Worm (Caenorhabditis elegans) whole organism, L4 larva: ENCODE measurements around the gene F32D8.2.

Source experiments
- D1046.2 ChIP-seq: fragments of 200-800 bp; sonication (Bioruptor generic); IDR thresholded peaks from 2 replicates; pipeline ENCODE4 v1.3.6; 2022; ENCODE audit warnings: missing genetic modification characterization, missing compliant biosample characterization
- F26F4.8 ChIP-seq: fragments of 200-800 bp; sonication (Bioruptor generic); conservative IDR thresholded peaks from 2 replicates; pipeline ENCODE4 v1.3.6; 2022; ENCODE audit warnings: missing genetic modification characterization, missing compliant biosample characterization
- T26A8.4 ChIP-seq: fragments of 200-800 bp; sonication (Bioruptor generic); IDR thresholded peaks from 2 replicates; pipeline ENCODE4 v1.3.6; 2022; ENCODE audit warnings: missing genetic modification characterization, missing compliant biosample characterization
- Y5F2A.4 ChIP-seq: fragments of 200-800 bp; sonication (Bioruptor generic); optimal IDR thresholded peaks from 2 replicates; lab custom pipeline; 2018; ENCODE audit warnings: mild to moderate bottlenecking, missing genetic modification characterization, missing compliant biosample characterization
- Y75B8A.6 ChIP-seq: fragments of 200-800 bp; sonication (Bioruptor generic); IDR thresholded peaks from 2 replicates; pipeline ENCODE4 v1.3.6; 2022; ENCODE audit warnings: missing genetic modification reagents, missing genetic modification characterization, missing compliant biosample characterization
- ZK546.5 ChIP-seq, 2 experiments: sonication (generic microtip); optimal IDR thresholded peaks; 2 replicates each; lab custom pipeline; 2017; ENCODE audit warnings: missing biosample characterization in 2 of 2, missing genetic modification characterization in 2 of 2
- aha-1 ChIP-seq: fragments of 150-350 bp; peaks from one replicate; lab custom pipeline; 2014; ENCODE audit warnings: missing biosample characterization, missing genetic modification characterization
- aly-2 ChIP-seq: sonication (generic microtip); optimal IDR thresholded peaks from 2 replicates; lab custom pipeline; 2018; ENCODE audit warnings: missing biosample characterization, missing genetic modification characterization
- arid-1 ChIP-seq: fragments of 200-800 bp; sonication (Bioruptor generic); conservative IDR thresholded peaks from 2 replicates; pipeline ENCODE4 v1.3.6; 2022; ENCODE audit warnings: missing genetic modification reagents, missing genetic modification characterization, missing compliant biosample characterization
- ceh-20 ChIP-seq: fragments of 200-800 bp; sonication (Bioruptor generic); IDR thresholded peaks from 2 replicates; pipeline ENCODE4 v1.3.6; 2022; ENCODE audit warnings: missing genetic modification reagents, missing genetic modification characterization, missing compliant biosample characterization
- ceh-32 ChIP-seq: sonication (generic microtip); optimal IDR thresholded peaks from 2 replicates; lab custom pipeline; 2016; ENCODE audit warnings: mild to moderate bottlenecking, missing genetic modification characterization, missing compliant biosample characterization; ENCODE audit not compliant: poor library complexity
- ceh-44 ChIP-seq: fragments of 200-800 bp; sonication (Bioruptor generic); IDR thresholded peaks from 2 replicates; pipeline ENCODE4 v1.3.6; 2022; ENCODE audit warnings: missing genetic modification reagents, missing genetic modification characterization, missing compliant biosample characterization
- ceh-62 ChIP-seq: sonication (generic microtip); optimal IDR thresholded peaks from 2 replicates; lab custom pipeline; 2017; ENCODE audit warnings: missing biosample characterization, missing genetic modification characterization
- ces-1 ChIP-seq: fragments of 150-350 bp; sonication (generic microtip); optimal IDR thresholded peaks from 4 replicates; lab custom pipeline; 2014; ENCODE audit warnings: missing biosample characterization, missing genetic modification reagents, missing genetic modification characterization
- daf-16 ChIP-seq, 3 experiments: sonication (generic microtip); optimal IDR thresholded peaks; 2 replicates each; lab custom pipeline; 2016 to 2017; ENCODE audit warnings: missing genetic modification characterization in 3 of 3, missing genetic modification reagents in 3 of 3, mild to moderate bottlenecking in 2 of 3, missing compliant biosample characterization in 2 of 3, missing biosample characterization in 1 of 3, moderate library complexity in 1 of 3
- daf-8 ChIP-seq: fragments of 200-800 bp; sonication (Bioruptor generic); IDR thresholded peaks from 2 replicates; pipeline ENCODE4 v1.3.6; 2022; ENCODE audit warnings: missing genetic modification characterization, missing compliant biosample characterization
- dmd-8 ChIP-seq: fragments of 200-800 bp; sonication (Bioruptor generic); IDR thresholded peaks from 2 replicates; pipeline ENCODE4 v1.3.6; 2022; ENCODE audit warnings: missing genetic modification characterization, missing compliant biosample characterization
- dpl-1 ChIP-seq: fragments of 150-350 bp; optimal IDR thresholded peaks from 2 replicates; lab custom pipeline; 2014; ENCODE audit warnings: missing biosample characterization, missing genetic modification reagents, missing genetic modification characterization
- dve-1 ChIP-seq: sonication (generic microtip); optimal IDR thresholded peaks from 2 replicates; lab custom pipeline; 2017; ENCODE audit warnings: antibody characterized with exemption, mild to moderate bottlenecking, missing genetic modification characterization, missing compliant biosample characterization; ENCODE audit not compliant: insufficient read depth
- fkh-10 ChIP-seq: fragments of 150-350 bp; optimal IDR thresholded peaks from 2 replicates; lab custom pipeline; 2014; ENCODE audit warnings: missing biosample characterization, missing genetic modification reagents, missing genetic modification characterization
- hif-1 ChIP-seq, 2 experiments: sonication (generic microtip); optimal IDR thresholded peaks; 2 replicates each; lab custom pipeline; 2016 to 2017; ENCODE audit warnings: missing compliant biosample characterization in 2 of 2, missing genetic modification characterization in 2 of 2, missing genetic modification reagents in 2 of 2, missing genotype in 2 of 2, mild to moderate bottlenecking in 1 of 2
- hlh-11 ChIP-seq: fragments of 200-800 bp; sonication (Bioruptor generic); optimal IDR thresholded peaks from 2 replicates; lab custom pipeline; 2018; ENCODE audit warnings: mild to moderate bottlenecking, missing genetic modification characterization, missing compliant biosample characterization
- hmg-1.1 ChIP-seq: fragments of 200-800 bp; sonication (Bioruptor generic); IDR thresholded peaks from 2 replicates; pipeline ENCODE4 v1.3.6; 2022; ENCODE audit warnings: missing genetic modification reagents, missing genetic modification characterization, missing compliant biosample characterization
- lim-7 ChIP-seq: fragments of 200-800 bp; sonication (Bioruptor generic); IDR thresholded peaks from 2 replicates; pipeline ENCODE4 v1.3.6; 2022; ENCODE audit warnings: missing genetic modification characterization, missing compliant biosample characterization
- lin-13 ChIP-seq: fragments of 150-350 bp; optimal IDR thresholded peaks from 2 replicates; lab custom pipeline; 2014; ENCODE audit warnings: missing biosample characterization, missing genetic modification reagents, missing genetic modification characterization
- lin-15B ChIP-seq: fragments of 150-350 bp; sonication (generic microtip); optimal IDR thresholded peaks from 3 replicates; lab custom pipeline; 2014; ENCODE audit warnings: missing biosample characterization, missing genetic modification characterization
- lin-38 ChIP-seq: fragments of 200-800 bp; sonication (Bioruptor generic); IDR thresholded peaks from 2 replicates; pipeline ENCODE4 v1.3.6; 2022; ENCODE audit warnings: missing genetic modification reagents, missing genetic modification characterization, missing compliant biosample characterization
- lir-3 ChIP-seq: sonication (generic microtip); optimal IDR thresholded peaks from 2 replicates; lab custom pipeline; 2016; ENCODE audit warnings: mild to moderate bottlenecking, missing genetic modification characterization, missing compliant biosample characterization
- lsy-2 ChIP-seq, 2 experiments: fragments of 150-350 bp in 1 of 2; sonication (generic microtip) in 1 of 2; optimal IDR thresholded peaks; 2 replicates each; lab custom pipeline; 2014 to 2017; ENCODE audit warnings: missing biosample characterization in 2 of 2, missing genetic modification characterization in 2 of 2
- madf-9 ChIP-seq: fragments of 200-800 bp; sonication (Bioruptor generic); conservative IDR thresholded peaks from 2 replicates; pipeline ENCODE4 v1.3.6; 2022; ENCODE audit warnings: missing genetic modification reagents, missing genetic modification characterization, missing compliant biosample characterization
- mdl-1 ChIP-seq, 2 experiments: fragments of 150-350 bp in 1 of 2; sonication (generic microtip) in 1 of 2; optimal IDR thresholded peaks; 2 replicates each; lab custom pipeline; 2014 to 2017; ENCODE audit warnings: missing biosample characterization in 2 of 2, missing genetic modification characterization in 2 of 2
- mep-1 ChIP-seq: fragments of 150-350 bp; sonication (generic microtip); optimal IDR thresholded peaks from 3 replicates; lab custom pipeline; 2014; ENCODE audit warnings: missing biosample characterization, missing genetic modification characterization
- mes-2 ChIP-seq: sonication (generic microtip); optimal IDR thresholded peaks from 2 replicates; lab custom pipeline; 2016; ENCODE audit warnings: missing genotype, mild to moderate bottlenecking, missing genetic modification characterization, missing compliant biosample characterization; ENCODE audit not compliant: poor library complexity, severe bottlenecking
- mxl-2 ChIP-seq: fragments of 200-800 bp; sonication (Bioruptor generic); conservative IDR thresholded peaks from 2 replicates; pipeline ENCODE4 v1.3.6; 2022; ENCODE audit warnings: missing genetic modification reagents, missing genetic modification characterization, missing compliant biosample characterization
- nhr-102 ChIP-seq: sonication (generic microtip); optimal IDR thresholded peaks from 2 replicates; lab custom pipeline; 2016; ENCODE audit warnings: mild to moderate bottlenecking, missing genetic modification characterization, moderate library complexity, missing compliant biosample characterization
- nhr-11 ChIP-seq: fragments of 150-350 bp; optimal IDR thresholded peaks from 2 replicates; lab custom pipeline; 2014; ENCODE audit warnings: missing biosample characterization, missing genetic modification characterization
- nhr-28 ChIP-seq: fragments of 150-350 bp; optimal IDR thresholded peaks from 2 replicates; lab custom pipeline; 2014; ENCODE audit warnings: missing biosample characterization, missing genetic modification characterization
- nhr-41 ChIP-seq: fragments of 200-800 bp; sonication (Bioruptor generic); IDR thresholded peaks from 2 replicates; pipeline ENCODE4 v1.3.6; 2022; ENCODE audit warnings: missing genetic modification reagents, missing genetic modification characterization, missing compliant biosample characterization
- nhr-48 ChIP-seq: sonication (generic microtip); optimal IDR thresholded peaks from 2 replicates; lab custom pipeline; 2016; ENCODE audit warnings: mild to moderate bottlenecking, missing genetic modification characterization, missing compliant biosample characterization
- nhr-6 ChIP-seq: fragments of 150-350 bp; optimal IDR thresholded peaks from 2 replicates; lab custom pipeline; 2014; ENCODE audit warnings: missing biosample characterization, missing genetic modification characterization
- php-3 ChIP-seq: fragments of 200-800 bp; sonication (Bioruptor generic); IDR thresholded peaks from 2 replicates; pipeline ENCODE4 v1.3.6; 2022; ENCODE audit warnings: missing genetic modification reagents, missing genetic modification characterization, missing compliant biosample characterization
- rbr-2 ChIP-seq: sonication (generic microtip); optimal IDR thresholded peaks from 2 replicates; lab custom pipeline; 2016; ENCODE audit warnings: missing genotype, missing genetic modification characterization, missing compliant biosample characterization
- saeg-2 ChIP-seq: fragments of 200-800 bp; sonication (Bioruptor generic); IDR thresholded peaks from 2 replicates; pipeline ENCODE4 v1.3.6; 2022; ENCODE audit warnings: missing genetic modification reagents, missing genetic modification characterization, missing compliant biosample characterization
- skn-1 ChIP-seq: fragments of 150-350 bp; optimal IDR thresholded peaks from 2 replicates; lab custom pipeline; 2014; ENCODE audit warnings: missing biosample characterization, missing genetic modification characterization
- spr-1 ChIP-seq: sonication (generic microtip); optimal IDR thresholded peaks from 2 replicates; lab custom pipeline; 2016; ENCODE audit warnings: mild to moderate bottlenecking, missing genetic modification characterization, missing compliant biosample characterization
- spr-3 ChIP-seq: fragments of 200-800 bp; sonication (Bioruptor generic); optimal IDR thresholded peaks from 2 replicates; lab custom pipeline; 2018; ENCODE audit warnings: mild to moderate bottlenecking, missing genetic modification characterization, missing compliant biosample characterization
- unc-39 ChIP-seq: sonication (generic microtip); optimal IDR thresholded peaks from 2 replicates; lab custom pipeline; 2017; ENCODE audit warnings: missing biosample characterization, missing genetic modification characterization
- unc-62 ChIP-seq, 3 experiments: fragments of 150-350 bp in 1 of 3; sonication (generic microtip); optimal IDR thresholded peaks in 2 of 3; peaks in 1 of 3; 1 replicate in 1 of 3; 2 replicates in 2 of 3; lab custom pipeline; 2014 to 2017; ENCODE audit warnings: missing biosample characterization in 3 of 3, missing genetic modification characterization in 3 of 3, missing genetic modification reagents in 3 of 3, missing genotype in 1 of 3
- vab-7 ChIP-seq: fragments of 200-800 bp; sonication (Bioruptor generic); IDR thresholded peaks from 2 replicates; pipeline ENCODE4 v1.3.6; 2022; ENCODE audit warnings: missing genetic modification reagents, missing genetic modification characterization, missing compliant biosample characterization
- zag-1 ChIP-seq: fragments of 150-350 bp; optimal IDR thresholded peaks from 2 replicates; lab custom pipeline; 2014; ENCODE audit warnings: missing biosample characterization, missing genetic modification characterization
- zfp-2 ChIP-seq: sonication (generic microtip); optimal IDR thresholded peaks from 2 replicates; lab custom pipeline; 2016; ENCODE audit warnings: mild to moderate bottlenecking, missing genetic modification characterization, missing compliant biosample characterization

Gene F32D8.2

ce11 chrV:10859775-10860174, 23.8 kb upstream of the F32D8.2 start (continued):
- TF ChIP-seq ceh-44: no peak
- TF ChIP-seq aha-1: peak; percentile 99
- peak; percentile 60; the same call in 1 of the 2 replicates for TF ChIP-seq php-3 (GFP tag; lab: Robert Waterston, UW)
- TF ChIP-seq ceh-62 (tag; lab: Kevin White, UChicago): no peak
- TF ChIP-seq fkh-10 (GFP tag; lab: Kevin White, UChicago): no peak
- no peak for TF ChIP-seq spr-3 (GFP tag; lab: Kevin White, UChicago)
- no peak for TF ChIP-seq daf-8 (GFP tag; lab: Robert Waterston, UW)
- TF ChIP-seq ces-1 (GFP tag; lab: Kevin White, UChicago): no peak
- peak; percentile 36 for TF ChIP-seq nhr-48
- no peak for TF ChIP-seq nhr-6 (tag; lab: Kevin White, UChicago)
- TF ChIP-seq D1046.2: no peak
- TF ChIP-seq mes-2 (tag; lab: Kevin White, UChicago): no peak
- peak in 1 of 2 experiments; percentile 43 for TF ChIP-seq mdl-1 (tag; optimal IDR thresholded peaks at IDR 0.05; lab: Kevin White, UChicago)
- peak; percentile 4 for TF ChIP-seq dpl-1 (GFP tag; lab: Kevin White, UChicago)
- no peak for TF ChIP-seq hmg-1.1
- TF ChIP-seq Y5F2A.4 (GFP tag; lab: Kevin White, UChicago): no peak
- TF ChIP-seq mxl-2: no peak
- no peak for TF ChIP-seq Y75B8A.6
- TF ChIP-seq zag-1 (tag; lab: Kevin White, UChicago): no peak
- no peak for TF ChIP-seq vab-7 (GFP tag; lab: Robert Waterston, UW)
- no peak for TF ChIP-seq rbr-2
- no peak for TF ChIP-seq dmd-8 (GFP tag; lab: Robert Waterston, UW)
- no peak for TF ChIP-seq nhr-102 (tag; lab: Kevin White, UChicago)
- TF ChIP-seq arid-1 (GFP tag; lab: Robert Waterston, UW): no peak
- no peak for TF ChIP-seq spr-1 (tag; lab: Kevin White, UChicago)
- no peak for TF ChIP-seq saeg-2 (GFP tag; lab: Robert Waterston, UW)
- TF ChIP-seq aly-2 (tag; lab: Kevin White, UChicago): no peak
- TF ChIP-seq F26F4.8 (GFP tag; lab: Robert Waterston, UW): no peak
- TF ChIP-seq hif-1 (tag; optimal IDR thresholded peaks at IDR 0.05; lab: Kevin White, UChicago): peak in 1 of 2 experiments; percentile 33
- no peak for TF ChIP-seq skn-1 (tag; lab: Kevin White, UChicago)
- TF ChIP-seq nhr-28 (tag; lab: Kevin White, UChicago): peak; percentile 91
- TF ChIP-seq lsy-2 (tag; optimal IDR thresholded peaks at IDR 0.05; lab: Kevin White, UChicago): peak in 1 of 2 experiments; percentile 43
- TF ChIP-seq mep-1 (tag; lab: Kevin White, UChicago): no peak
- no peak for TF ChIP-seq lin-13 (GFP tag; lab: Kevin White, UChicago)
- TF ChIP-seq lin-15B (tag; lab: Kevin White, UChicago): no peak
- TF ChIP-seq hlh-11 (tag; lab: Kevin White, UChicago): peak; percentile 67
- no peak for TF ChIP-seq daf-16 (GFP tag; optimal IDR thresholded peaks at IDR 0.05; lab: Kevin White, UChicago)
- peak; percentile 63 for TF ChIP-seq daf-16 (tag; optimal IDR thresholded peaks at IDR 0.05; lab: Kevin White, UChicago)
- no peak for TF ChIP-seq T26A8.4 (GFP tag; lab: Robert Waterston, UW)
- no peak for TF ChIP-seq unc-39 (tag; lab: Kevin White, UChicago)
- no peak for TF ChIP-seq zfp-2
- no peak for TF ChIP-seq ceh-20
- TF ChIP-seq ZK546.5 (tag; optimal IDR thresholded peaks at IDR 0.05; lab: Kevin White, UChicago): no peak
- TF ChIP-seq unc-62 (GFP tag; optimal IDR thresholded peaks at IDR 0.05 in 1 of 2; lab: Kevin White, UChicago): peak in 1 of 2 experiments; percentile 2
- no peak for TF ChIP-seq unc-62 (tag; optimal IDR thresholded peaks at IDR 0.05; lab: Kevin White, UChicago)
- no peak for TF ChIP-seq madf-9 (GFP tag; lab: Robert Waterston, UW)
- TF ChIP-seq lir-3 (tag; lab: Kevin White, UChicago): no peak
- no peak for TF ChIP-seq lin-38
- TF ChIP-seq nhr-11 (tag; lab: Kevin White, UChicago): no peak
- TF ChIP-seq lim-7 (GFP tag; lab: Robert Waterston, UW): no peak
- no peak for TF ChIP-seq nhr-41 (GFP tag; lab: Robert Waterston, UW)
- peak; percentile 55 for TF ChIP-seq dve-1
- no peak for TF ChIP-seq ceh-32 (tag; lab: Kevin White, UChicago)
